Worm (Caenorhabditis elegans): ENCODE data around the gene T16G12.7.
"Not testable (repeated sequence)": the region's sequence is repeated elsewhere in the genome, so short reads cannot be mapped to it uniquely, and the experiment has no call there.

- TF ChIP-seq ztf-4 (tag; optimal IDR thresholded peaks at IDR 0.05); lin-39 (tag; optimal IDR thresholded peaks at IDR 0.05); nhr-11 (tag; optimal IDR thresholded peaks at IDR 0.05); ama-1 (optimal IDR thresholded peaks at IDR 0.05); fos-1 (tag; optimal IDR thresholded peaks at IDR 0.05); elt-1 (tag; optimal IDR thresholded peaks at IDR 0.05); nhr-12 (tag; optimal IDR thresholded peaks at IDR 0.05); mdl-1 (tag; optimal IDR thresholded peaks at IDR 0.05); elt-2 (tag; optimal IDR thresholded peaks at IDR 0.05); snpc-4 (tag; optimal IDR thresholded peaks at IDR 0.05); zag-1 (tag; optimal IDR thresholded peaks at IDR 0.05); aly-2 (tag; optimal IDR thresholded peaks at IDR 0.05); pha-4 (tag; optimal IDR thresholded peaks at IDR 0.05): not testable (repeated sequence)
These were observed 13.4 kb upstream of the T16G12.7 start, which contains the start of gene T16G12.12 for ce11 chrIII:10053312-10053711.
